Fruit fly (Drosophila melanogaster) whole organism, embryonic: ENCODE measurements around the gene CG6753.

ENCODE experiments used
- Aef1 ChIP-seq: fragments of 200-800 bp; sonication (Bioruptor generic); IDR thresholded peaks from 3 replicates; pipeline ENCODE4 v1.3.6; 2022; ENCODE audit warnings: missing biosample characterization, missing genetic modification characterization
- CG10979 ChIP-seq: fragments of 200-800 bp; sonication (Bioruptor generic); optimal IDR thresholded peaks from 2 replicates; lab custom pipeline; 2018; ENCODE audit warnings: missing biosample characterization, mild to moderate bottlenecking, missing genetic modification characterization, moderate library complexity
- CG11456 ChIP-seq: fragments of 200-800 bp; sonication (Bioruptor generic); IDR thresholded peaks from 3 replicates; pipeline ENCODE4 v1.3.6; 2022; ENCODE audit warnings: missing biosample characterization, missing genetic modification characterization
- CG12155 ChIP-seq: fragments of 200-800 bp; sonication (Bioruptor generic); optimal IDR thresholded peaks from 3 replicates; lab custom pipeline; 2016; ENCODE audit warnings: missing biosample characterization, missing genetic modification characterization
- CG13296 ChIP-seq: fragments of 200-800 bp; sonication (Bioruptor generic); optimal IDR thresholded peaks from 3 replicates; lab custom pipeline; 2018; ENCODE audit warnings: missing biosample characterization, mild to moderate bottlenecking, missing genetic modification characterization
- CG14441 ChIP-seq: fragments of 200-800 bp; sonication (Bioruptor generic); IDR thresholded peaks from 2 replicates; pipeline ENCODE4 v1.3.6; 2022; ENCODE audit warnings: missing biosample characterization, missing genetic modification characterization
- CG17359 ChIP-seq: fragments of 200-800 bp; sonication (Bioruptor generic); optimal IDR thresholded peaks from 3 replicates; lab custom pipeline; 2018; ENCODE audit warnings: missing biosample characterization, mild to moderate bottlenecking, missing genetic modification characterization, moderate library complexity
- CG17361 ChIP-seq: fragments of 200-800 bp; sonication (Bioruptor generic); IDR thresholded peaks from 3 replicates; pipeline ENCODE4 v1.3.6; 2022; ENCODE audit warnings: missing biosample characterization, missing genetic modification characterization
- CG2129 ChIP-seq: fragments of 200-800 bp; sonication (Bioruptor generic); IDR thresholded peaks from 2 replicates; pipeline ENCODE4 v1.3.6; 2022; ENCODE audit warnings: missing biosample characterization, missing genetic modification characterization; ENCODE audit not compliant: partially characterized antibody
- CG2202 ChIP-seq: fragments of 200-800 bp; sonication (Bioruptor generic); optimal IDR thresholded peaks from 2 replicates; lab custom pipeline; 2018; ENCODE audit warnings: missing biosample characterization, mild to moderate bottlenecking, missing genetic modification characterization
- CG33557 ChIP-seq: fragments of 200-800 bp; sonication (Bioruptor generic); optimal IDR thresholded peaks from 2 replicates; lab custom pipeline; 2019; ENCODE audit warnings: missing biosample characterization, mild to moderate bottlenecking, missing genetic modification characterization, moderate library complexity
- CG3726 ChIP-seq: fragments of 200-800 bp; sonication (Bioruptor generic); IDR thresholded peaks from 3 replicates; pipeline ENCODE4, ENCODE4 v1.3.6; 2022; ENCODE audit warnings: missing biosample characterization, missing genetic modification characterization
- CG3838 ChIP-seq: fragments of 200-800 bp; sonication (Bioruptor generic); optimal IDR thresholded peaks from 3 replicates; lab custom pipeline; 2016; ENCODE audit warnings: missing biosample characterization, missing genetic modification characterization
- CG3995 ChIP-seq: fragments of 200-800 bp; sonication (Bioruptor generic); optimal IDR thresholded peaks from 3 replicates; lab custom pipeline; 2016; ENCODE audit warnings: missing biosample characterization, missing genetic modification characterization
- CG7745 ChIP-seq: fragments of 200-800 bp; sonication (Bioruptor generic); optimal IDR thresholded peaks from 2 replicates; lab custom pipeline; 2018; ENCODE audit warnings: missing biosample characterization, mild to moderate bottlenecking, missing genetic modification characterization, moderate library complexity
- CG8089 ChIP-seq: fragments of 200-800 bp; sonication (Bioruptor generic); optimal IDR thresholded peaks from 3 replicates; lab custom pipeline; 2016; ENCODE audit warnings: missing biosample characterization, missing genetic modification characterization
- Chrac-16 ChIP-seq: fragments of 200-800 bp; sonication (Bioruptor generic); optimal IDR thresholded peaks from 3 replicates; lab custom pipeline; 2016; ENCODE audit warnings: missing biosample characterization, missing genetic modification characterization
- HLH3B ChIP-seq: fragments of 200-800 bp; sonication (Bioruptor generic); IDR thresholded peaks from 2 replicates; pipeline ENCODE4 v1.3.6; 2022; ENCODE audit warnings: missing biosample characterization, missing genetic modification characterization
- MESR4 ChIP-seq: fragments of 200-800 bp; sonication (Bioruptor generic); optimal IDR thresholded peaks from 2 replicates; lab custom pipeline; 2018; ENCODE audit warnings: missing biosample characterization, mild to moderate bottlenecking, missing genetic modification characterization, moderate library complexity
- Med ChIP-seq: fragments of 200-800 bp; sonication (Bioruptor generic); peaks from one replicate; lab custom pipeline; 2016; ENCODE audit warnings: missing biosample characterization, missing genetic modification characterization, mild to moderate bottlenecking, inconsistent platforms, moderate library complexity
- Meics ChIP-seq: fragments of 200-800 bp; sonication (Bioruptor generic); optimal IDR thresholded peaks from 2 replicates; lab custom pipeline; 2017; ENCODE audit warnings: missing biosample characterization, mild to moderate bottlenecking, missing genetic modification characterization
- Poxn ChIP-seq: fragments of 200-800 bp; sonication (Bioruptor generic); IDR thresholded peaks from 2 replicates; pipeline ENCODE4 v1.3.6; 2022; ENCODE audit warnings: missing biosample characterization, missing genetic modification characterization
- Stat92E ChIP-seq, 3 experiments: fragments of >200 bp in 2 of 3; fragments of 200-800 bp in 1 of 3; sonication (Bioruptor generic) in 1 of 3; optimal IDR thresholded peaks; 2 replicates each; lab custom pipeline; 2017 to 2019; ENCODE audit warnings: missing biosample characterization in 3 of 3, missing genetic modification characterization in 3 of 3, mild to moderate bottlenecking in 1 of 3, moderate library complexity in 1 of 3
- Xrp1 ChIP-seq: fragments of 200-800 bp; sonication (Bioruptor generic); IDR thresholded peaks from 2 replicates; pipeline ENCODE4 v1.3.6; 2022; ENCODE audit warnings: missing biosample characterization, missing genetic modification characterization
- bab2 ChIP-seq: fragments of 200-800 bp; sonication (Bioruptor generic); optimal IDR thresholded peaks from 2 replicates; lab custom pipeline; 2016; ENCODE audit warnings: missing biosample characterization, missing genetic modification characterization
- bcd ChIP-seq: fragments of 200-800 bp; sonication (Bioruptor generic); optimal IDR thresholded peaks from 2 replicates; lab custom pipeline; 2017; ENCODE audit warnings: missing biosample characterization, mild to moderate bottlenecking, missing genetic modification characterization
- cad ChIP-seq: fragments of >200 bp; optimal IDR thresholded peaks from 2 replicates; lab custom pipeline; 2017; ENCODE audit warnings: missing biosample characterization, missing genetic modification characterization
- cas ChIP-seq: fragments of 200-800 bp; sonication (Bioruptor generic); IDR thresholded peaks from 2 replicates; pipeline ENCODE4 v1.3.6; 2022; ENCODE audit warnings: missing biosample characterization, missing genetic modification characterization
- cato ChIP-seq: fragments of 200-800 bp; sonication (Bioruptor generic); optimal IDR thresholded peaks from 2 replicates; lab custom pipeline; 2016; ENCODE audit warnings: missing biosample characterization, missing genetic modification characterization, borderline replicate concordance
- chn ChIP-seq: fragments of 200-800 bp; sonication (Bioruptor generic); optimal IDR thresholded peaks from 2 replicates; lab custom pipeline; 2016; ENCODE audit warnings: missing biosample characterization, missing genetic modification characterization
- crol ChIP-seq: fragments of 200-800 bp; sonication (Bioruptor generic); IDR thresholded peaks from 2 replicates; pipeline ENCODE4 v1.3.6; 2022; ENCODE audit warnings: missing biosample characterization, missing genetic modification characterization
- dysf ChIP-seq: fragments of 200-800 bp; sonication (Bioruptor generic); IDR thresholded peaks from 3 replicates; pipeline ENCODE4 v1.3.6; 2022; ENCODE audit warnings: missing biosample characterization, missing genetic modification characterization
- esg ChIP-seq: fragments of 200-800 bp; sonication (Bioruptor generic); conservative IDR thresholded peaks from 2 replicates; pipeline ENCODE4 v1.3.6; 2022; ENCODE audit warnings: missing biosample characterization, missing genetic modification characterization
- ewg ChIP-seq: fragments of 200-800 bp; sonication (Bioruptor generic); optimal IDR thresholded peaks from 3 replicates; lab custom pipeline; 2017; ENCODE audit warnings: mild to moderate bottlenecking, missing biosample characterization, missing genetic modification reagents, missing genetic modification characterization
- fd64A ChIP-seq: fragments of 200-800 bp; sonication (Bioruptor generic); optimal IDR thresholded peaks from 3 replicates; lab custom pipeline; 2018; ENCODE audit warnings: missing biosample characterization, mild to moderate bottlenecking, missing genetic modification characterization
- fd96Cb ChIP-seq: fragments of 200-800 bp; sonication (Bioruptor generic); optimal IDR thresholded peaks from 2 replicates; lab custom pipeline; 2018; ENCODE audit warnings: missing biosample characterization, mild to moderate bottlenecking, missing genetic modification characterization, moderate library complexity
- grn ChIP-seq: fragments of 200-800 bp; sonication (Bioruptor generic); optimal IDR thresholded peaks from 3 replicates; lab custom pipeline; 2017; ENCODE audit warnings: missing biosample characterization, missing genetic modification characterization
- gro ChIP-seq: fragments of 200-800 bp; sonication (Bioruptor generic); optimal IDR thresholded peaks from 2 replicates; lab custom pipeline; 2016; ENCODE audit warnings: missing biosample characterization, missing genetic modification characterization
- hth ChIP-seq: fragments of >200 bp; optimal IDR thresholded peaks from 2 replicates; lab custom pipeline; 2017; ENCODE audit warnings: inconsistent platforms
- nom ChIP-seq: fragments of 200-800 bp; sonication (Bioruptor generic); optimal IDR thresholded peaks from 2 replicates; lab custom pipeline; 2017; ENCODE audit warnings: missing biosample characterization, missing genetic modification characterization, mild to moderate bottlenecking, moderate library complexity, missing genetic modification reagents
- oc ChIP-seq: fragments of 200-800 bp; sonication (Bioruptor generic); optimal IDR thresholded peaks from 2 replicates; lab custom pipeline; 2018; ENCODE audit warnings: missing biosample characterization, mild to moderate bottlenecking, missing genetic modification characterization, moderate library complexity
- odd ChIP-seq: fragments of 200-800 bp; sonication (Bioruptor generic); optimal IDR thresholded peaks from 2 replicates; lab custom pipeline; 2017; ENCODE audit warnings: missing biosample characterization, mild to moderate bottlenecking, missing genetic modification characterization
- prd ChIP-seq, 3 experiments: fragments of >200 bp in 2 of 3; fragments of 200-800 bp in 1 of 3; sonication (Bioruptor generic) in 1 of 3; optimal IDR thresholded peaks in 2 of 3; IDR thresholded peaks in 1 of 3; 2 replicates in 2 of 3; 3 replicates in 1 of 3; pipeline versions ENCODE4 v1.3.6 to Lab custom; 2017 to 2022; ENCODE audit warnings: missing biosample characterization in 1 of 3, missing genetic modification characterization in 1 of 3
- seq ChIP-seq: fragments of 200-800 bp; sonication (Bioruptor generic); IDR thresholded peaks from 2 replicates; pipeline ENCODE4 v1.3.6; 2022; ENCODE audit warnings: missing biosample characterization, missing genetic modification characterization
- sisA ChIP-seq: fragments of 200-800 bp; sonication (Bioruptor generic); IDR thresholded peaks from 2 replicates; pipeline ENCODE4 v1.3.6; 2022; ENCODE audit warnings: missing biosample characterization, missing genetic modification characterization
- slp2 ChIP-seq: fragments of 200-800 bp; sonication (Bioruptor generic); optimal IDR thresholded peaks from 2 replicates; lab custom pipeline; 2016; ENCODE audit warnings: missing biosample characterization, missing genetic modification characterization
- tin ChIP-seq: fragments of 200-800 bp; sonication (Bioruptor generic); optimal IDR thresholded peaks from 3 replicates; lab custom pipeline; 2016; ENCODE audit warnings: missing biosample characterization, missing genetic modification characterization
- ttk ChIP-seq: fragments of 200-800 bp; sonication (Bioruptor generic); IDR thresholded peaks from 2 replicates; pipeline ENCODE4 v2.1.2; 2022; ENCODE audit warnings: missing biosample characterization, missing genetic modification characterization
- vfl ChIP-seq: fragments of 200-800 bp; sonication (Bioruptor generic); optimal IDR thresholded peaks from 2 replicates; lab custom pipeline; 2016; ENCODE audit warnings: missing biosample characterization, missing genetic modification characterization

The CG6753 gene

dm6 chr3R:12649099-12650029 lies 7.1 kb upstream of the CG6753 start (continued):
- TF ChIP-seq Stat92E (GFP tag; optimal IDR thresholded peaks at IDR 0.05; lab: Kevin White, UChicago) = peak in 1 of 3 experiments; percentile 98
- no peak for TF ChIP-seq CG3995
- no peak for TF ChIP-seq HLH3B (GFP tag; lab: Robert Waterston, UW)
- TF ChIP-seq Xrp1 = no peak
- no peak for TF ChIP-seq CG14441 (GFP tag; lab: Robert Waterston, UW)
- no peak for TF ChIP-seq CG12155 (GFP tag; lab: Kevin White, UChicago)
- TF ChIP-seq CG7745 (tag; lab: Kevin White, UChicago) = peak; percentile 58
- TF ChIP-seq CG8089 (GFP tag; lab: Kevin White, UChicago) = no peak
- no peak for TF ChIP-seq fd96Cb (tag; lab: Kevin White, UChicago)
- no peak for TF ChIP-seq odd (GFP tag; lab: Kevin White, UChicago)
- TF ChIP-seq bab2 (GFP tag; lab: Kevin White, UChicago) = no peak
- no peak for TF ChIP-seq CG17359 (tag; lab: Kevin White, UChicago)
- no peak for TF ChIP-seq Poxn (GFP tag; lab: Robert Waterston, UW)
- TF ChIP-seq CG13296 = no peak
- TF ChIP-seq Aef1 = no peak
- no peak for TF ChIP-seq slp2 (GFP tag; lab: Kevin White, UChicago)
- peak; percentile 34 for TF ChIP-seq cad (GFP tag; lab: Kevin White, UChicago)
- TF ChIP-seq Chrac-16 = no peak
- no peak for TF ChIP-seq chn
- peak; percentile 74; the same call in 1 of the 2 replicates for TF ChIP-seq crol (GFP tag; lab: Robert Waterston, UW)
- TF ChIP-seq CG17361 (GFP tag; lab: Robert Waterston, UW) = no peak
- no peak for TF ChIP-seq Meics (GFP tag; lab: Kevin White, UChicago)
- TF ChIP-seq grn (GFP tag; lab: Kevin White, UChicago) = peak; percentile 27
- TF ChIP-seq oc = peak; percentile 35
- no peak for TF ChIP-seq nom (GFP tag; lab: Kevin White, UChicago)
- TF ChIP-seq CG2202 (tag; lab: Kevin White, UChicago) = no peak
- TF ChIP-seq CG11456 = no peak
- no peak for TF ChIP-seq dysf
- TF ChIP-seq prd (optimal IDR thresholded peaks at IDR 0.05; lab: Kevin White, UChicago) = no peak
- TF ChIP-seq prd (GFP tag; IDR thresholded peaks at IDR 0.05; lab: Robert Waterston, UW) = 0 out of 3 replicates have a peak, but pooled peaks have one; percentile 44
- no peak for TF ChIP-seq ttk (GFP tag; lab: Robert Waterston, UW)
- TF ChIP-seq CG3838 (GFP tag; lab: Kevin White, UChicago) = no peak
- TF ChIP-seq fd64A = peak; percentile 51
- TF ChIP-seq CG10979 (tag; lab: Kevin White, UChicago) = no peak
- TF ChIP-seq sisA (GFP tag; lab: Robert Waterston, UW) = no peak
- TF ChIP-seq CG2129 (GFP tag; lab: Robert Waterston, UW) = no peak
- TF ChIP-seq cato (GFP tag; lab: Kevin White, UChicago) = no peak
- TF ChIP-seq gro (GFP tag; lab: Kevin White, UChicago) = no peak
- no peak for TF ChIP-seq ewg
- TF ChIP-seq CG3726 (GFP tag; lab: Robert Waterston, UW) = no peak
- peak; percentile 40 for TF ChIP-seq Med
- TF ChIP-seq hth (lab: Kevin White, UChicago) = peak; percentile 79
- TF ChIP-seq bcd = no peak
- no peak for TF ChIP-seq seq (GFP tag; lab: Robert Waterston, UW)
- no peak for TF ChIP-seq vfl (GFP tag; lab: Kevin White, UChicago)
- no peak for TF ChIP-seq esg (GFP tag; lab: Robert Waterston, UW)
- no peak for TF ChIP-seq cas (GFP tag; lab: Robert Waterston, UW)
- no peak for TF ChIP-seq MESR4 (GFP tag; lab: Kevin White, UChicago)
- TF ChIP-seq CG33557 (GFP tag; lab: Kevin White, UChicago) = peak; percentile 3
- no peak for TF ChIP-seq tin (GFP tag; lab: Kevin White, UChicago)
